Worm (Caenorhabditis elegans): Measurements from ENCODE around the gene itr-1.

DNA sequence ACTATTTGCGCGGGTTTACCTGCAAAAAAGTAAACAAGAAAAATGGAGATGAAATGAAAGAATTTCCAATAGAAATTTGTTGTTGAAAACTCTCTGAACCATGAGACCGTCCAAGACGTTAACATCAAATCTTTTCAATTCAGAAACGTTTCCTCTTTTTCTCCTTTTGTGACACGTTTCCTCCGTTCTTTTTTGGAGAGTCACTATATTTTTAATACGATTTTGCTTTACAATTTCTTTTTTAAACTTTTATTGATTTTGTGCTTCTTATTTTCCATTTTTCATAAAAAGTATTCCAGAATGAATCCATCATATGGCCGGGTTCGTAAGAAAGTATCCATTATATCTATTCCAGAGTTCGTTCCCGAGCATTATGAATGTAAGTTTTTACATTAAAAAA is at the start of gene itr-1:
- TF ChIP-seq blmp-1 (tag; optimal IDR thresholded peaks at IDR 0.05) (no peak), snpc-4 (tag; optimal IDR thresholded peaks at IDR 0.05) (no peak), unc-62 (GFP tag; optimal IDR thresholded peaks at IDR 0.05) (no peak), nhr-76 (tag; optimal IDR thresholded peaks at IDR 0.05) (no peak)

Measured in whole organism, mixed stage, embryonic.